Worm (Caenorhabditis elegans) whole organism, late embryonic: ENCODE data around the gene F02A9.1.
A peak's percentile ranks its signal among the peaks of the same experiment; 100 is the strongest.

Experiments
- C08G9.2 ChIP-seq: sonication (generic microtip); optimal IDR thresholded peaks from 2 replicates; lab custom pipeline; 2016; ENCODE audit warnings: mild to moderate bottlenecking, missing genetic modification characterization, moderate library complexity, missing compliant biosample characterization
- F13H6.1 ChIP-seq: sonication (generic microtip); optimal IDR thresholded peaks from 2 replicates; lab custom pipeline; 2016; ENCODE audit warnings: missing genetic modification characterization, missing compliant biosample characterization
- K09A11.1 ChIP-seq: sonication (generic microtip); optimal IDR thresholded peaks from 2 replicates; lab custom pipeline; 2017; ENCODE audit warnings: antibody characterized with exemption, mild to moderate bottlenecking, missing genetic modification characterization, missing compliant biosample characterization; ENCODE audit not compliant: insufficient read depth
- ahr-1 ChIP-seq: sonication (generic microtip); optimal IDR thresholded peaks from 2 replicates; lab custom pipeline; 2016; ENCODE audit warnings: missing genetic modification characterization, missing compliant biosample characterization
- ceh-18 ChIP-seq: sonication (generic microtip); optimal IDR thresholded peaks from 2 replicates; lab custom pipeline; 2016; ENCODE audit warnings: missing genetic modification characterization, missing compliant biosample characterization
- ceh-19 ChIP-seq: fragments of 200-800 bp; sonication (Bioruptor generic); optimal IDR thresholded peaks from 2 replicates; lab custom pipeline; 2018; ENCODE audit warnings: mild to moderate bottlenecking, missing genetic modification characterization, missing compliant biosample characterization
- ceh-22 ChIP-seq: sonication (generic microtip); optimal IDR thresholded peaks from 2 replicates; lab custom pipeline; 2017; ENCODE audit warnings: missing biosample characterization, missing genetic modification characterization
- ceh-24 ChIP-seq: sonication (generic microtip); optimal IDR thresholded peaks from 2 replicates; lab custom pipeline; 2016; ENCODE audit warnings: mild to moderate bottlenecking, missing genetic modification characterization, missing compliant biosample characterization
- ceh-31 ChIP-seq: sonication (generic microtip); optimal IDR thresholded peaks from 2 replicates; lab custom pipeline; 2016; ENCODE audit warnings: missing genetic modification characterization, missing compliant biosample characterization
- ceh-34 ChIP-seq: sonication (generic microtip); optimal IDR thresholded peaks from 2 replicates; lab custom pipeline; 2016; ENCODE audit warnings: mild to moderate bottlenecking, missing genetic modification characterization, missing compliant biosample characterization
- ceh-48 ChIP-seq: sonication (generic microtip); optimal IDR thresholded peaks from 2 replicates; lab custom pipeline; 2016; ENCODE audit warnings: missing genetic modification characterization, inconsistent platforms, missing compliant biosample characterization
- ceh-6 ChIP-seq: fragments of 200-800 bp; sonication (Bioruptor generic); optimal IDR thresholded peaks from 2 replicates; lab custom pipeline; 2018; ENCODE audit warnings: mild to moderate bottlenecking, missing genetic modification characterization, missing compliant biosample characterization
- ceh-9 ChIP-seq: sonication (generic microtip); optimal IDR thresholded peaks from 2 replicates; lab custom pipeline; 2016; ENCODE audit warnings: mild to moderate bottlenecking, missing genetic modification characterization, inconsistent platforms, missing compliant biosample characterization
- che-1 ChIP-seq: sonication (generic microtip); optimal IDR thresholded peaks from 2 replicates; lab custom pipeline; 2016; ENCODE audit warnings: mild to moderate bottlenecking, missing genetic modification characterization, missing compliant biosample characterization
- dve-1 ChIP-seq: sonication (generic microtip); optimal IDR thresholded peaks from 2 replicates; lab custom pipeline; 2017; ENCODE audit warnings: antibody characterized with exemption, mild to moderate bottlenecking, missing genetic modification characterization, missing compliant biosample characterization
- elt-2 ChIP-seq: sonication (generic microtip); optimal IDR thresholded peaks from 2 replicates; lab custom pipeline; 2016; ENCODE audit warnings: missing genetic modification reagents, missing genetic modification characterization, missing compliant biosample characterization
- elt-4 ChIP-seq: sonication (generic microtip); optimal IDR thresholded peaks from 2 replicates; lab custom pipeline; 2016; ENCODE audit warnings: missing genetic modification characterization, missing compliant biosample characterization
- eyg-1 ChIP-seq: sonication (generic microtip); optimal IDR thresholded peaks from 2 replicates; lab custom pipeline; 2016; ENCODE audit warnings: missing genotype, missing genetic modification characterization, missing compliant biosample characterization
- hlh-13 ChIP-seq: fragments of 200-800 bp; sonication (Bioruptor generic); optimal IDR thresholded peaks from 2 replicates; lab custom pipeline; 2018; ENCODE audit warnings: mild to moderate bottlenecking, missing genetic modification characterization, missing compliant biosample characterization
- hlh-30 ChIP-seq: sonication (generic microtip); optimal IDR thresholded peaks from 2 replicates; lab custom pipeline; 2017; ENCODE audit warnings: antibody characterized with exemption, missing genetic modification characterization, missing compliant biosample characterization; ENCODE audit not compliant: insufficient read depth
- hlh-6 ChIP-seq: sonication (generic microtip); optimal IDR thresholded peaks from 2 replicates; lab custom pipeline; 2016; ENCODE audit warnings: missing genotype, missing genetic modification characterization, missing compliant biosample characterization
- hlh-8 ChIP-seq: sonication (generic microtip); optimal IDR thresholded peaks from 2 replicates; lab custom pipeline; 2016; ENCODE audit warnings: missing genotype, missing genetic modification characterization, missing compliant biosample characterization
- lim-6 ChIP-seq: sonication (generic microtip); optimal IDR thresholded peaks from 2 replicates; lab custom pipeline; 2016; ENCODE audit warnings: missing genetic modification characterization, missing compliant biosample characterization
- nfya-1 ChIP-seq: sonication (generic microtip); optimal IDR thresholded peaks from 2 replicates; lab custom pipeline; 2017; ENCODE audit warnings: missing genetic modification characterization, mild to moderate bottlenecking, missing compliant biosample characterization, antibody characterized with exemption, moderate library complexity
- nhr-11 ChIP-seq: fragments of 150-350 bp; optimal IDR thresholded peaks from 2 replicates; lab custom pipeline; 2014; ENCODE audit warnings: missing biosample characterization, missing genetic modification characterization
- nhr-232 ChIP-seq: sonication (generic microtip); optimal IDR thresholded peaks from 2 replicates; lab custom pipeline; 2016; ENCODE audit warnings: missing genetic modification characterization, missing compliant biosample characterization
- odd-2 ChIP-seq: sonication (generic microtip); optimal IDR thresholded peaks from 2 replicates; lab custom pipeline; 2017; ENCODE audit warnings: antibody characterized with exemption, mild to moderate bottlenecking, missing genetic modification characterization, missing compliant biosample characterization
- pat-9 ChIP-seq: fragments of 200-800 bp; sonication (Bioruptor generic); optimal IDR thresholded peaks from 2 replicates; lab custom pipeline; 2018; ENCODE audit warnings: mild to moderate bottlenecking, missing genetic modification characterization, moderate library complexity, missing compliant biosample characterization
- rnt-1 ChIP-seq: sonication (generic microtip); optimal IDR thresholded peaks from 2 replicates; lab custom pipeline; 2016; ENCODE audit warnings: missing genetic modification characterization, missing compliant biosample characterization
- sox-4 ChIP-seq: sonication (generic microtip); optimal IDR thresholded peaks from 2 replicates; lab custom pipeline; 2017; ENCODE audit warnings: mild to moderate bottlenecking, missing genetic modification characterization, inconsistent platforms, missing compliant biosample characterization
- syd-9 ChIP-seq: sonication (generic microtip); optimal IDR thresholded peaks from 2 replicates; lab custom pipeline; 2016; ENCODE audit warnings: mild to moderate bottlenecking, missing genetic modification characterization, moderate library complexity, missing compliant biosample characterization
- tbx-2 ChIP-seq: sonication (generic microtip); optimal IDR thresholded peaks from 2 replicates; lab custom pipeline; 2016; ENCODE audit warnings: missing genetic modification characterization, missing compliant biosample characterization
- unc-3 ChIP-seq, 2 experiments: fragments of 200-800 bp in 1 of 2; sonication (Bioruptor generic) in 1 of 2; sonication (generic microtip) in 1 of 2; conservative IDR thresholded peaks in 1 of 2; optimal IDR thresholded peaks in 1 of 2; 2 replicates each; pipeline versions ENCODE4 v1.3.6 to Lab custom; 2016 to 2022; ENCODE audit warnings: missing compliant biosample characterization in 2 of 2, missing genetic modification characterization in 2 of 2, missing genetic modification reagents in 1 of 2
- unc-42 ChIP-seq: sonication (generic microtip); optimal IDR thresholded peaks from 2 replicates; lab custom pipeline; 2016; ENCODE audit warnings: missing genotype, missing genetic modification characterization, missing compliant biosample characterization
- unc-55 ChIP-seq: sonication (generic microtip); optimal IDR thresholded peaks from 2 replicates; lab custom pipeline; 2017; ENCODE audit warnings: missing biosample characterization, missing genetic modification reagents, missing genetic modification characterization
- unc-86 ChIP-seq: sonication (generic microtip); optimal IDR thresholded peaks from 2 replicates; lab custom pipeline; 2016; ENCODE audit warnings: missing genetic modification characterization, missing compliant biosample characterization

The F02A9.1 gene

ce11 chrIII:9091392-9092291 is 14.0 kb upstream of the F02A9.1 start, which contains the start of gene glp-1:
Gene glp-1 (plus strand): TSS chrIII:9092241.
- TF ChIP-seq ceh-9 (tag; lab: Kevin White, UChicago) (no peak), dve-1 (no peak), C08G9.2 (no peak), ceh-6 (GFP tag; lab: Kevin White, UChicago) (no peak), syd-9 (tag; lab: Kevin White, UChicago) (no peak), sox-4 (tag; lab: Kevin White, UChicago) (no peak), ahr-1 (tag; lab: Kevin White, UChicago) (no peak), unc-55 (GFP tag; lab: Kevin White, UChicago) (no peak)

ce11 chrIII:9089325-9089823 is 11.8 kb upstream of the F02A9.1 start, which contains the start of the genes mccc-2 and mrpl-44:
Gene mccc-2 (minus strand): TSS chrIII:9089375.
Gene mrpl-44 (minus strand): TSS chrIII:9089375.
- TF ChIP-seq elt-4, result no peak
- TF ChIP-seq nfya-1 (tag; lab: Kevin White, UChicago), result peak; percentile 18
- TF ChIP-seq elt-2, result peak; percentile 70

ce11 chrIII:9084329-9084728 is 6.7 kb upstream of the F02A9.1 start:
- TF ChIP-seq hlh-30 (tag; lab: Kevin White, UChicago), result no peak
- TF ChIP-seq unc-42 (tag; lab: Kevin White, UChicago), result peak; percentile 91
- TF ChIP-seq syd-9 (tag; lab: Kevin White, UChicago), result peak; percentile 1
- no peak for TF ChIP-seq hlh-6 (tag; lab: Kevin White, UChicago)
- TF ChIP-seq hlh-8 (tag; lab: Kevin White, UChicago), result no peak
- no peak for TF ChIP-seq F13H6.1 (tag; lab: Kevin White, UChicago)
- TF ChIP-seq tbx-2 (tag; lab: Kevin White, UChicago), result no peak
- no peak for TF ChIP-seq K09A11.1
- TF ChIP-seq ceh-31 (tag; lab: Kevin White, UChicago), result peak; percentile 14
- no peak for TF ChIP-seq odd-2 (tag; lab: Kevin White, UChicago)
- peak; percentile 16 for TF ChIP-seq nfya-1 (tag; lab: Kevin White, UChicago)
- TF ChIP-seq che-1 (tag; lab: Kevin White, UChicago), result no peak
- peak; percentile 11 for TF ChIP-seq ceh-34 (tag; lab: Kevin White, UChicago)
- peak; percentile 1 for TF ChIP-seq rnt-1
- peak; percentile 82 for TF ChIP-seq unc-55 (GFP tag; lab: Kevin White, UChicago)
- TF ChIP-seq ceh-22 (tag; lab: Kevin White, UChicago), result no peak
- no peak for TF ChIP-seq elt-4
- no peak for TF ChIP-seq eyg-1 (tag; lab: Kevin White, UChicago)
- TF ChIP-seq elt-2, result peak; percentile 9
- TF ChIP-seq ceh-24, result no peak
- TF ChIP-seq unc-3 (GFP tag; conservative IDR thresholded peaks at IDR 0.05; lab: Robert Waterston, UW), result no peak
- TF ChIP-seq unc-3 (tag; optimal IDR thresholded peaks at IDR 0.05; lab: Kevin White, UChicago), result peak; percentile 28

ce11 chrIII:9083118-9083517 is 5.5 kb upstream of the F02A9.1 start:
- TF ChIP-seq unc-55 (GFP tag; lab: Kevin White, UChicago) (peak; percentile 2), ceh-18 (tag; lab: Kevin White, UChicago) (peak; percentile 44), nhr-11 (tag; lab: Kevin White, UChicago) (no peak), nhr-232 (tag; lab: Kevin White, UChicago) (no peak), rnt-1 (peak; percentile 75), hlh-30 (tag; lab: Kevin White, UChicago) (peak; percentile 34)
- TF ChIP-seq, all 69 proteins: peak for 4

ce11 chrIII:9081763-9082162 is 4.2 kb upstream of the F02A9.1 start, which contains the start of gene far-2:
Gene far-2 (plus strand): TSS chrIII:9081828.
- TF ChIP-seq ceh-48, result no peak
- TF ChIP-seq ceh-19 (GFP tag; lab: Kevin White, UChicago), result no peak
- no peak for TF ChIP-seq lim-6
- TF ChIP-seq ceh-18 (tag; lab: Kevin White, UChicago), result no peak
- TF ChIP-seq hlh-13 (GFP tag; lab: Kevin White, UChicago), result no peak
- no peak for TF ChIP-seq K09A11.1
- no peak for TF ChIP-seq pat-9
- TF ChIP-seq unc-86 (tag; lab: Kevin White, UChicago), result no peak
- TF ChIP-seq unc-3 (GFP tag; conservative IDR thresholded peaks at IDR 0.05; lab: Robert Waterston, UW), result no peak
- no peak for TF ChIP-seq unc-3 (tag; optimal IDR thresholded peaks at IDR 0.05; lab: Kevin White, UChicago)
- no peak for TF ChIP-seq hlh-6 (tag; lab: Kevin White, UChicago)
